Worm (Caenorhabditis elegans) whole organism, young adult: ENCODE measurements around the gene smg-3.
"Not testable (repeated sequence)": the region's sequence is repeated elsewhere in the genome, so short reads cannot be mapped to it uniquely, and the experiment has no call there.

Experiments used
- B0035.1 ChIP-seq: sonication (generic microtip); optimal IDR thresholded peaks from 2 replicates; lab custom pipeline; 2016; ENCODE audit warnings: missing genetic modification characterization, mild to moderate bottlenecking, missing compliant biosample characterization, missing genotype, missing genetic modification reagents
- B0261.1 ChIP-seq: sonication (generic microtip); optimal IDR thresholded peaks from 2 replicates; lab custom pipeline; 2016; ENCODE audit warnings: mild to moderate bottlenecking, missing genetic modification characterization, moderate library complexity, missing compliant biosample characterization
- B0336.3 ChIP-seq: fragments of 200-800 bp; sonication (Bioruptor generic); IDR thresholded peaks from 2 replicates; pipeline ENCODE4 v1.3.6; 2022; ENCODE audit warnings: missing genetic modification characterization, missing compliant biosample characterization
- D2030.7 ChIP-seq: fragments of 200-800 bp; sonication (Bioruptor generic); IDR thresholded peaks from 2 replicates; pipeline ENCODE4 v1.3.6; 2022; ENCODE audit warnings: missing genetic modification reagents, missing genetic modification characterization, missing compliant biosample characterization
- F23B12.7 ChIP-seq: sonication (generic microtip); optimal IDR thresholded peaks from 2 replicates; lab custom pipeline; 2017; ENCODE audit warnings: missing genetic modification characterization, mild to moderate bottlenecking, missing compliant biosample characterization, antibody characterized with exemption, moderate library complexity; ENCODE audit not compliant: insufficient read depth
- F33H1.4 ChIP-seq: fragments of 200-800 bp; sonication (Bioruptor generic); IDR thresholded peaks from 2 replicates; pipeline ENCODE4 v1.3.6; 2022; ENCODE audit warnings: missing genetic modification reagents, missing genetic modification characterization, missing compliant biosample characterization
- Y56A3A.18 ChIP-seq: fragments of 200-800 bp; sonication (Bioruptor generic); IDR thresholded peaks from 2 replicates; pipeline ENCODE4 v1.3.6; 2022; ENCODE audit warnings: missing genetic modification reagents, missing genetic modification characterization, missing compliant biosample characterization
- Y79H2A.3 ChIP-seq: fragments of 200-800 bp; sonication (Bioruptor generic); conservative IDR thresholded peaks from 2 replicates; pipeline ENCODE4 v1.3.6; 2022; ENCODE audit warnings: missing genetic modification reagents, missing genetic modification characterization, missing compliant biosample characterization
- Y95B8A.8 ChIP-seq: fragments of 200-800 bp; sonication (Bioruptor generic); IDR thresholded peaks from 2 replicates; pipeline ENCODE4 v1.3.6; 2022; ENCODE audit warnings: missing genetic modification reagents, missing genetic modification characterization, missing compliant biosample characterization
- aptf-2 ChIP-seq: fragments of 200-800 bp; sonication (Bioruptor generic); conservative IDR thresholded peaks from 2 replicates; pipeline ENCODE4 v1.3.6; 2022; ENCODE audit warnings: missing genetic modification reagents, missing genetic modification characterization, missing compliant biosample characterization
- aptf-3 ChIP-seq: fragments of 200-800 bp; sonication (Bioruptor generic); IDR thresholded peaks from 2 replicates; pipeline ENCODE4 v1.3.6; 2022; ENCODE audit warnings: missing genetic modification characterization, missing compliant biosample characterization
- athp-1 ChIP-seq: sonication (generic microtip); optimal IDR thresholded peaks from 2 replicates; lab custom pipeline; 2017; ENCODE audit warnings: mild to moderate bottlenecking, missing genetic modification characterization, missing compliant biosample characterization
- cebp-2 ChIP-seq: fragments of 200-800 bp; sonication (Bioruptor generic); IDR thresholded peaks from 2 replicates; pipeline ENCODE4 v1.3.6; 2022; ENCODE audit warnings: missing genetic modification characterization, missing compliant biosample characterization
- ceh-91 ChIP-seq: fragments of 200-800 bp; sonication (Bioruptor generic); IDR thresholded peaks from 2 replicates; pipeline ENCODE4 v1.3.6; 2022; ENCODE audit warnings: missing genetic modification reagents, missing genetic modification characterization, missing compliant biosample characterization
- efl-1 ChIP-seq: fragments of 150-350 bp; optimal IDR thresholded peaks from 2 replicates; lab custom pipeline; 2014; ENCODE audit warnings: missing biosample characterization, missing genetic modification reagents, missing genetic modification characterization
- let-607 ChIP-seq, 2 experiments: fragments of 200-800 bp in 1 of 2; sonication (Bioruptor generic) in 1 of 2; sonication (generic microtip) in 1 of 2; optimal IDR thresholded peaks; 2 replicates each; lab custom pipeline; 2016 to 2018; ENCODE audit warnings: mild to moderate bottlenecking in 2 of 2, missing compliant biosample characterization in 2 of 2, missing genetic modification characterization in 2 of 2, moderate library complexity in 2 of 2, missing genotype in 1 of 2
- lin-26 ChIP-seq: fragments of 200-800 bp; sonication (Bioruptor generic); IDR thresholded peaks from 2 replicates; pipeline ENCODE4 v1.3.6; 2022; ENCODE audit warnings: missing genetic modification reagents, missing genetic modification characterization, missing compliant biosample characterization
- lin-35 ChIP-seq, 3 experiments: fragments of 150-350 bp in 2 of 3; sonication (generic microtip) in 1 of 3; optimal IDR thresholded peaks; 2 replicates each; lab custom pipeline; 2014 to 2018; ENCODE audit warnings: missing biosample characterization in 3 of 3, missing genetic modification characterization in 3 of 3, missing genetic modification reagents in 3 of 3
- lin-54 ChIP-seq: fragments of 200-800 bp; sonication (Bioruptor generic); optimal IDR thresholded peaks from 2 replicates; lab custom pipeline; 2018; ENCODE audit warnings: mild to moderate bottlenecking, missing genetic modification characterization, missing compliant biosample characterization
- lsl-1 ChIP-seq: fragments of 200-800 bp; sonication (Bioruptor generic); optimal IDR thresholded peaks from 2 replicates; lab custom pipeline; 2018; ENCODE audit warnings: mild to moderate bottlenecking, missing genetic modification characterization, moderate library complexity, missing compliant biosample characterization
- madf-10 ChIP-seq: sonication (generic microtip); optimal IDR thresholded peaks from 2 replicates; lab custom pipeline; 2016; ENCODE audit warnings: mild to moderate bottlenecking, missing genetic modification characterization, missing compliant biosample characterization
- madf-3 ChIP-seq: fragments of 200-800 bp; sonication (Bioruptor generic); IDR thresholded peaks from 2 replicates; pipeline ENCODE4 v1.3.6; 2022; ENCODE audit warnings: missing genetic modification reagents, missing genetic modification characterization, missing compliant biosample characterization
- madf-6 ChIP-seq: fragments of 200-800 bp; sonication (Bioruptor generic); IDR thresholded peaks from 2 replicates; pipeline ENCODE4 v1.3.6; 2022; ENCODE audit warnings: missing genetic modification reagents, missing genetic modification characterization, missing compliant biosample characterization
- madf-8 ChIP-seq: fragments of 200-800 bp; sonication (Bioruptor generic); conservative IDR thresholded peaks from 2 replicates; pipeline ENCODE4 v1.3.6; 2022; ENCODE audit warnings: missing genetic modification reagents, missing genetic modification characterization, missing compliant biosample characterization
- mxl-1 ChIP-seq: sonication (generic microtip); optimal IDR thresholded peaks from 2 replicates; lab custom pipeline; 2016; ENCODE audit warnings: missing genetic modification characterization, missing compliant biosample characterization
- nfyb-1 ChIP-seq: fragments of 200-800 bp; sonication (Bioruptor generic); IDR thresholded peaks from 2 replicates; pipeline ENCODE4 v1.3.6; 2022; ENCODE audit warnings: missing genetic modification reagents, missing genetic modification characterization, missing compliant biosample characterization
- nhr-27 ChIP-seq: fragments of 200-800 bp; sonication (Bioruptor generic); optimal IDR thresholded peaks from 2 replicates; lab custom pipeline; 2018; ENCODE audit warnings: mild to moderate bottlenecking, missing genetic modification characterization, moderate library complexity, missing compliant biosample characterization
- pbrm-1 ChIP-seq: fragments of 200-800 bp; sonication (Bioruptor generic); IDR thresholded peaks from 2 replicates; pipeline ENCODE4 v1.3.6; 2022; ENCODE audit warnings: missing genetic modification reagents, missing genetic modification characterization, missing compliant biosample characterization
- pha-4 ChIP-seq: fragments of 150-350 bp; sonication (generic microtip); optimal IDR thresholded peaks from 2 replicates; lab custom pipeline; 2014; ENCODE audit warnings: missing biosample characterization, missing genetic modification reagents, missing genetic modification characterization
- repo-1 ChIP-seq: sonication (generic microtip); optimal IDR thresholded peaks from 2 replicates; lab custom pipeline; 2017; ENCODE audit warnings: mild to moderate bottlenecking, missing genetic modification characterization, missing compliant biosample characterization
- sdz-38 ChIP-seq: sonication (generic microtip); optimal IDR thresholded peaks from 2 replicates; lab custom pipeline; 2016; ENCODE audit warnings: missing genotype, missing genetic modification characterization, missing compliant biosample characterization
- sea-2 ChIP-seq: fragments of 200-800 bp; sonication (Bioruptor generic); IDR thresholded peaks from 2 replicates; pipeline ENCODE4 v1.3.6; 2022; ENCODE audit warnings: missing genetic modification characterization, missing compliant biosample characterization
- snpc-3.4 ChIP-seq: sonication (generic microtip); optimal IDR thresholded peaks from 2 replicates; lab custom pipeline; 2017; ENCODE audit warnings: missing genetic modification characterization, mild to moderate bottlenecking, missing compliant biosample characterization, antibody characterized with exemption, moderate library complexity, missing genotype, missing genetic modification reagents
- snpc-4 ChIP-seq, 5 experiments: fragments of 150-350 bp in 1 of 5; sonication (generic microtip) in 4 of 5; optimal IDR thresholded peaks; 2 replicates each; lab custom pipeline; 2014 to 2018; ENCODE audit warnings: missing genetic modification characterization in 5 of 5, missing biosample characterization in 3 of 5, antibody characterized with exemption in 2 of 5, mild to moderate bottlenecking in 2 of 5, missing compliant biosample characterization in 2 of 5, missing genotype in 2 of 5, moderate library complexity in 2 of 5, missing genetic modification reagents in 1 of 5
- somi-1 ChIP-seq: fragments of 200-800 bp; sonication (Bioruptor generic); optimal IDR thresholded peaks from 2 replicates; lab custom pipeline; 2018; ENCODE audit warnings: mild to moderate bottlenecking, missing genetic modification characterization, missing compliant biosample characterization
- xnd-1 ChIP-seq: sonication (generic microtip); optimal IDR thresholded peaks from 2 replicates; lab custom pipeline; 2016; ENCODE audit warnings: missing genotype, missing genetic modification reagents, missing genetic modification characterization, missing compliant biosample characterization
- zfh-2 ChIP-seq: fragments of 200-800 bp; sonication (Bioruptor generic); conservative IDR thresholded peaks from 2 replicates; pipeline ENCODE4 v1.3.6; 2022; ENCODE audit warnings: missing genetic modification reagents, missing genetic modification characterization, missing compliant biosample characterization
- zim-3 ChIP-seq: sonication (generic microtip); optimal IDR thresholded peaks from 2 replicates; lab custom pipeline; 2017; ENCODE audit warnings: mild to moderate bottlenecking, missing genetic modification characterization, moderate library complexity, missing compliant biosample characterization
- ztf-22 ChIP-seq: fragments of 200-800 bp; sonication (Bioruptor generic); optimal IDR thresholded peaks from 2 replicates; lab custom pipeline; 2018; ENCODE audit warnings: mild to moderate bottlenecking, missing genetic modification characterization, moderate library complexity, missing compliant biosample characterization
- ztf-25 ChIP-seq: fragments of 200-800 bp; sonication (Bioruptor generic); IDR thresholded peaks from 2 replicates; pipeline ENCODE4 v1.3.6; 2022; ENCODE audit warnings: missing genetic modification reagents, missing genetic modification characterization, missing compliant biosample characterization

Gene smg-3

DNA sequence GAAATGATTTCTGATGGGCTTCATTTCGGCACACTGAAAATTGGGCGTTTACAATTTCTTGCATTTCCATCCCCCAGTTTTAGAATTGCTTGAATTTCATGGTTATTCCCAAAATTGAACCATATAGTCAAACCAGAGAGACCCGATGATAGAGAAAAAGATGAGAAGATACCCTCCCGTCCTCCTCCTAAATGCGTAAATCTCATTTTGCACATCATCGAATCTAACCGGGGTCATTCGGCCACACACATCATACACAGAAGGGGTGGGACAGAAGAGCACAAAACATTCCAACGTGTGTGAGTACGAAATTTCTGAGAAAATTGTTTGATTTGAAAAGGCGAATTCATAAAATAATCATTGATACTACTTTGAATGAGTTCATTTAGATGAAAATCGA, 9.3 kb downstream of the smg-3 start (continued):
- TF ChIP-seq ceh-91 (GFP tag; lab: Robert Waterston, UW) = no peak

ce11 chrIV:6361668-6362067, 11.2 kb downstream of the smg-3 start, which contains the start of gene Y73B6BL.47:
Y73B6BL.47 (plus strand) TSS chrIV:6361968.
- TF ChIP-seq pbrm-1 (no peak), Y56A3A.18 (no peak), snpc-3.4 (tag; lab: Kevin White, UChicago) (no peak), B0336.3 (no peak), pha-4 (no peak), D2030.7 (no peak), ztf-25 (GFP tag; lab: Robert Waterston, UW) (no peak), madf-10 (no peak), Y79H2A.3 (GFP tag; lab: Robert Waterston, UW) (no peak), zim-3 (no peak), ztf-22 (GFP tag; lab: Kevin White, UChicago) (no peak), cebp-2 (no peak), lin-35 (GFP tag; optimal IDR thresholded peaks at IDR 0.05; lab: Kevin White, UChicago) (no peak), sdz-38 (tag; lab: Kevin White, UChicago) (no peak), athp-1 (tag; lab: Kevin White, UChicago) (no peak), F23B12.7 (tag; lab: Kevin White, UChicago) (no peak), aptf-2 (GFP tag; lab: Robert Waterston, UW) (no peak), zfh-2 (no peak)

DNA sequence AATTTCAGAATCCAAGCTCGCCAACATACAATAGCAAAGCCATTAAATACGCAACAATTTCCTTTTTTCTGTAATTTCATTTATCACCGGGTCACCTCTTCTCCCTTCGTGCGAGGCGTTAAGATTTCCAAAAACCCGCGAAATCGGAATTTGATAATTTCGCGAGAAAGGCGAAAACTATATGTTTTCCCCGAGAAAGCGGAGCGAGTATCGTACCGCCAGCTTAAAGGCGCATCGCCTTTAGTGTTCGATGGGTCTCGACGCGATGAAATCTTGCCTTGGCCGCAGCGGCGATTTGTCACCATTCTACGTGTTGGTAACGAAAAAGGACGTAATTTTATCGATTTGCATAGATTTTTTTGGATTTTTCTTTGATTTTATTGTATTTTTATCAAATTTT, 25.1 kb downstream of the smg-3 start:
- TF ChIP-seq snpc-4 (GFP tag; optimal IDR thresholded peaks at IDR 0.05; lab: Kevin White, UChicago) = not testable (repeated sequence)
- peak in 1 of 4 experiments; percentile 61 for TF ChIP-seq snpc-4 (tag; optimal IDR thresholded peaks at IDR 0.05; lab: Kevin White, UChicago)
- TF ChIP-seq madf-8 (GFP tag; lab: Robert Waterston, UW) = 0 out of 2 replicates have a peak, but pooled peaks have one; percentile 28
- peak; percentile 67 for TF ChIP-seq madf-6 (GFP tag; lab: Robert Waterston, UW)
- peak; percentile 80 for TF ChIP-seq F33H1.4
- peak; percentile 62 for TF ChIP-seq xnd-1
- TF ChIP-seq lsl-1 = peak; percentile 69
- TF ChIP-seq, all 124 proteins: peak for 6; not testable (repeated sequence) for 118

ce11 chrIV:6347213-6347612, 25.7 kb downstream of the smg-3 start, which contains the start of gene Y73B6BL.289:
Y73B6BL.289 (plus strand) TSS chrIV:6347513.
- not testable (repeated sequence) for TF ChIP-seq let-607 (tag; optimal IDR thresholded peaks at IDR 0.05; lab: Kevin White, UChicago); lin-26; nhr-27 (tag; lab: Kevin White, UChicago)

- TF ChIP-seq efl-1 (GFP tag; lab: Kevin White, UChicago) = peak; percentile 46
- TF ChIP-seq Y95B8A.8 (GFP tag; lab: Robert Waterston, UW) = no peak
Observed at ce11 chrIV:6342876-6343275, 30.0 kb downstream of the smg-3 start, which contains the start of gene Y73B6BL.14. Y73B6BL.14 (minus strand) TSS chrIV:6342976.

DNA sequence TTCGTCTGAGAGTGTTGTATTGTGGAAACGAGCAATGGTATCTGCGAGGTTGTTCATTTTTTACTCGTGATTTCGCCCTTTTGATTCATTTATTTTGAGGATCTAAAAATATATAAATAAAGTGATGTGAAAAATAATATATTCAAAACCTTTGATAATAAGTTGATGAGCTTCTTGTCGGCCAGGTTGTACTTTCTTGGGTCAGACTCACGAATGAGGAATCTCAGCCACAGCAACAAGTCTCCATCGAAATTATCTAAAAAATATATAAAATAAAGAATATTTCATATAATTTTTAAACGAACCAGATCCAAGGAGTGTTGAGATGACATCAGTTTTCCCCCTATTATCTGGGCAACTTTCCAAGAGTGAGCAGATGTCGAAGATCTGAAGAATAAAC, 30.5 kb downstream of the smg-3 start, which contains the start of gene Y73B6BL.288:
TSS of gene Y73B6BL.288 (minus strand) at position 101 of the 400 bp plus-strand sequence.
- no peak for TF ChIP-seq lin-54
- no peak for TF ChIP-seq snpc-3.4 (tag; lab: Kevin White, UChicago)
- no peak for TF ChIP-seq aptf-3
- TF ChIP-seq madf-8 (GFP tag; lab: Robert Waterston, UW) = no peak
- no peak for TF ChIP-seq B0261.1
- no peak for TF ChIP-seq madf-3 (GFP tag; lab: Robert Waterston, UW)
- no peak for TF ChIP-seq cebp-2
- no peak for TF ChIP-seq nfyb-1 (GFP tag; lab: Robert Waterston, UW)
- no peak for TF ChIP-seq B0035.1 (tag; lab: Kevin White, UChicago)
- TF ChIP-seq mxl-1 (tag; lab: Kevin White, UChicago) = no peak
- no peak for TF ChIP-seq repo-1
- TF ChIP-seq Y95B8A.8 (GFP tag; lab: Robert Waterston, UW) = no peak
- TF ChIP-seq somi-1 (GFP tag; lab: Kevin White, UChicago) = no peak
- TF ChIP-seq athp-1 (tag; lab: Kevin White, UChicago) = no peak
- TF ChIP-seq ceh-91 (GFP tag; lab: Robert Waterston, UW) = no peak
- TF ChIP-seq sea-2 (GFP tag; lab: Robert Waterston, UW) = no peak
- TF ChIP-seq, all 124 proteins: peak for 0
